Worm (Caenorhabditis elegans): ENCODE measurements around the gene pqn-91.

Gene pqn-91

ce11 chrIV:15289508-15289907 is 2.2 kb upstream of the pqn-91 start (continued):
- TF ChIP-seq ceh-91 (GFP tag; IDR thresholded peaks at IDR 0.05) (no peak), madf-8 (GFP tag; conservative IDR thresholded peaks at IDR 0.05) (no peak), Y53F4B.3 (GFP tag; IDR thresholded peaks at IDR 0.05) (0 out of 2 replicates have a peak, but pooled peaks have one; percentile 11), atf-7 (tag; optimal IDR thresholded peaks at IDR 0.05) (no peak), Y53G8AR.9 (GFP tag; conservative IDR thresholded peaks at IDR 0.05) (no peak), snpc-4 (GFP tag; optimal IDR thresholded peaks at IDR 0.05) (peak; percentile 89), snpc-4 (tag; optimal IDR thresholded peaks at IDR 0.05) (peak; percentile 34 to 97 (median 92)), dpl-1 (GFP tag; optimal IDR thresholded peaks at IDR 0.05) (no peak), lsl-1 (GFP tag; optimal IDR thresholded peaks at IDR 0.05) (no peak), ztf-6 (GFP tag; IDR thresholded peaks at IDR 0.05) (no peak), tbp1 (GFP tag; optimal IDR thresholded peaks at IDR 0.05) (peak; percentile 98), F57C9.4 (tag; optimal IDR thresholded peaks at IDR 0.05) (no peak), bed-2 (GFP tag; IDR thresholded peaks at IDR 0.05) (no peak), lin-35 (GFP tag; optimal IDR thresholded peaks at IDR 0.05) (no peak)

ce11 chrIV:15291162-15291561 is 545 bp upstream of the pqn-91 start, which contains the start of gene pqn-90:
pqn-90 (minus strand) TSS chrIV:15291262.
- TF ChIP-seq xnd-1 (tag; optimal IDR thresholded peaks at IDR 0.05), result no peak
- TF ChIP-seq lsy-27 (tag; optimal IDR thresholded peaks at IDR 0.05; ENCODE audit: borderline replicate concordance, insufficient read depth), result no peak
- TF ChIP-seq F37B4.10 (GFP tag; IDR thresholded peaks at IDR 0.05), result no peak
- no peak for TF ChIP-seq tbx-9 (tag; optimal IDR thresholded peaks at IDR 0.05; ENCODE audit: borderline replicate concordance)
- no peak for TF ChIP-seq C06A6.2 (GFP tag; conservative IDR thresholded peaks at IDR 0.05)
- TF ChIP-seq ztf-26 (tag; optimal IDR thresholded peaks at IDR 0.05), result no peak
- TF ChIP-seq attf-3 (GFP tag; conservative IDR thresholded peaks at IDR 0.05), result no peak
- no peak for TF ChIP-seq F52B5.7 (tag; optimal IDR thresholded peaks at IDR 0.05)
- TF ChIP-seq nfya-2 (GFP tag; IDR thresholded peaks at IDR 0.05), result no peak
- no peak for TF ChIP-seq ztf-28 (GFP tag; IDR thresholded peaks at IDR 0.05)
- no peak for TF ChIP-seq nhr-90 (tag; optimal IDR thresholded peaks at IDR 0.05)
- TF ChIP-seq snpc-1.3 (tag; optimal IDR thresholded peaks at IDR 0.05; ENCODE audit: insufficient read depth), result no peak

ce11 chrIV:15294040-15294439 is 2.3 kb downstream of the pqn-91 start, which contains the start of gene Y73F8A.10:
Y73F8A.10 (plus strand) TSS chrIV:15294340.
- peak; percentile 49; the same call in 1 of the 2 replicates for TF ChIP-seq attf-6 (GFP tag; IDR thresholded peaks at IDR 0.05)
- TF ChIP-seq nhr-90 (tag; optimal IDR thresholded peaks at IDR 0.05), result no peak
- no peak for TF ChIP-seq snpc-4 (GFP tag; optimal IDR thresholded peaks at IDR 0.05)
- TF ChIP-seq snpc-4 (tag; optimal IDR thresholded peaks at IDR 0.05), result peak in 1 of 4 experiments; percentile 49

- no peak for TF ChIP-seq ztf-22 (GFP tag; optimal IDR thresholded peaks at IDR 0.05)
- TF ChIP-seq attf-6 (GFP tag; IDR thresholded peaks at IDR 0.05), result peak; percentile 67; the same call in 1 of the 2 replicates
Observed at ce11 chrIV:15300041-15300440, 8.3 kb downstream of the pqn-91 start.

ce11 chrIV:15302151-15302550 is 10.4 kb downstream of the pqn-91 start, which contains the start of gene best-21:
best-21 (plus strand) TSS chrIV:15302451.
- TF ChIP-seq unc-62 (GFP tag; optimal IDR thresholded peaks at IDR 0.05) (no peak), ceh-58 (GFP tag; IDR thresholded peaks at IDR 0.05) (no peak), T26A5.8 (tag; optimal IDR thresholded peaks at IDR 0.05) (no peak), sdz-38 (tag; optimal IDR thresholded peaks at IDR 0.05) (no peak), unc-130 (GFP tag; optimal IDR thresholded peaks at IDR 0.05) (no peak), snpc-4 (GFP tag; optimal IDR thresholded peaks at IDR 0.05) (no peak), snpc-4 (tag; optimal IDR thresholded peaks at IDR 0.05) (peak in 1 of 4 experiments; percentile 20)
